Worm (Caenorhabditis elegans) whole organism, mixed stage, embryonic: ENCODE results near the gene H17B01.5.

Source experiments
- ceh-83 ChIP-seq: fragments of 200-800 bp; sonication (Bioruptor generic); optimal IDR thresholded peaks from 2 replicates; lab custom pipeline; 2018; ENCODE audit warnings: mild to moderate bottlenecking, missing genetic modification characterization, missing compliant biosample characterization
- ces-1 ChIP-seq: fragments of 150-350 bp; optimal IDR thresholded peaks from 2 replicates; lab custom pipeline; 2014; ENCODE audit warnings: missing biosample characterization, missing genetic modification reagents, missing genetic modification characterization
- cnd-1 ChIP-seq: fragments of 200-800 bp; sonication (Bioruptor generic); optimal IDR thresholded peaks from 2 replicates; lab custom pipeline; 2018; ENCODE audit warnings: mild to moderate bottlenecking, missing genetic modification characterization, missing compliant biosample characterization
- elt-1 ChIP-seq: sonication (generic microtip); optimal IDR thresholded peaks from 2 replicates; lab custom pipeline; 2017; ENCODE audit warnings: missing genetic modification characterization, mild to moderate bottlenecking, missing compliant biosample characterization, antibody characterized with exemption, moderate library complexity, borderline replicate concordance; ENCODE audit not compliant: insufficient read depth
- hlh-1 ChIP-seq: fragments of 150-350 bp; optimal IDR thresholded peaks from 2 replicates; lab custom pipeline; 2014; ENCODE audit warnings: missing biosample characterization, missing genetic modification reagents, missing genetic modification characterization
- nhr-76 ChIP-seq: sonication (generic microtip); optimal IDR thresholded peaks from 2 replicates; lab custom pipeline; 2017; ENCODE audit warnings: missing biosample characterization, missing genetic modification characterization
- pha-4 ChIP-seq: fragments of 150-350 bp; optimal IDR thresholded peaks from 2 replicates; lab custom pipeline; 2018; ENCODE audit warnings: missing biosample characterization, missing genetic modification reagents, missing genetic modification characterization
- snpc-4 ChIP-seq: fragments of 150-350 bp; optimal IDR thresholded peaks from 2 replicates; lab custom pipeline; 2014; ENCODE audit warnings: missing biosample characterization, missing genetic modification characterization
- sptf-1 ChIP-seq: sonication (generic microtip); optimal IDR thresholded peaks from 2 replicates; lab custom pipeline; 2017; ENCODE audit warnings: mild to moderate bottlenecking, missing genetic modification characterization, moderate library complexity, missing compliant biosample characterization
- unc-62 ChIP-seq: fragments of 150-350 bp; optimal IDR thresholded peaks from 2 replicates; lab custom pipeline; 2014; ENCODE audit warnings: missing biosample characterization, missing genetic modification reagents, missing genetic modification characterization
- ztf-11 ChIP-seq: fragments of 150-350 bp; optimal IDR thresholded peaks from 2 replicates; lab custom pipeline; 2014; ENCODE audit warnings: missing biosample characterization, missing genetic modification characterization

ce11 chrII:1500286-1500840 is 27.0 kb upstream of the H17B01.5 start, which contains the start of gene emc-1:
- TF ChIP-seq ztf-11 (tag; lab: Kevin White, UChicago) (no peak), pha-4 (tag; lab: Kevin White, UChicago) (no peak), ces-1 (peak; percentile 75), snpc-4 (tag; lab: Kevin White, UChicago) (no peak), ceh-83 (no peak), cnd-1 (no peak), unc-62 (GFP tag; lab: Kevin White, UChicago) (no peak), sptf-1 (tag; lab: Kevin White, UChicago) (no peak), nhr-76 (tag; lab: Kevin White, UChicago) (no peak), hlh-1 (no peak), elt-1 (tag; lab: Kevin White, UChicago) (no peak)
